Fruit fly (Drosophila melanogaster) S2 (cell line): ENCODE data around the gene CG7896.

Experiments
- CG8478 ChIP-seq: fragments of >200 bp; optimal IDR thresholded peaks from 2 replicates; lab custom pipeline; 2018
- CTCF ChIP-seq, 2 experiments: fragments of >200 bp; optimal IDR thresholded peaks; 2 replicates each; lab custom pipeline; 2018

- TF ChIP-seq CG8478 (lab: Kevin White, UChicago) (no peak), CTCF (optimal IDR thresholded peaks at IDR 0.05; lab: Kevin White, UChicago) (peak in 1 of 2 experiments; percentile 21)
These were observed 17.1 kb downstream of the CG7896 start, which contains the start of gene Tace for dm6 chr3R:30000286-30000685.
